Worm (Caenorhabditis elegans): Measurements from ENCODE around the gene T16H12.3.

T16H12.3 gene

ce11 chrIII:10040013-10040412 is 43.1 kb downstream of the T16H12.3 start, which contains the start of gene T16G12.7:
Gene T16G12.7, minus strand, starts transcription at chrIII:10040113.
- TF ChIP-seq zfh-2 (GFP tag; conservative IDR thresholded peaks at IDR 0.05) = no peak
- TF ChIP-seq pha-4 (tag; optimal IDR thresholded peaks at IDR 0.05) = no peak
- TF ChIP-seq lin-35 (GFP tag; optimal IDR thresholded peaks at IDR 0.05) = no peak
- no peak for TF ChIP-seq B0261.1 (tag; optimal IDR thresholded peaks at IDR 0.05)
- no peak for TF ChIP-seq ceh-79 (tag; optimal IDR thresholded peaks at IDR 0.05)

DNA sequence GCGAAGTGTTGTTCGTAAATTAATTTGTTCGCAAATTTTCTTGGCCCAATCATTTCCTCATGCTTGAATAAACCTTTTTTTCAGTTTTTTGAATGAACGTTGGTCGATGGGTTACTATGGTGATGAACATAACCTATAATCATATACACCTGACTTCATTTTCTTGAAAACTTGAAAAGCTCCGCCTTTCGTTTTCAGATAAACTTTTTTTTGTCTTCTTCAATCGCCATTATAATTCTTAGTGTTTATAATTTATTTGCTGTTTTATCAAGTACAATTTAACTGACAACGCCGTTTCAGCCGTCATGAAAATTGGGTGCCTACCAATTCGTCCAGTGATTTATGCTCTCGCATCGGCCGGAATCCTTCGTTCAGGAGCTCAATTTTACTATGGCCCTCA is 45.9 kb downstream of the T16H12.3 start, which contains the start of gene M04D8.7:
TSS of gene M04D8.7 (plus strand) at position 301 of the 400 bp plus-strand sequence.
- TF ChIP-seq F37B4.10 (GFP tag; IDR thresholded peaks at IDR 0.05) (no peak), let-607 (tag; optimal IDR thresholded peaks at IDR 0.05) (no peak), ZK185.1 (tag; optimal IDR thresholded peaks at IDR 0.05; ENCODE audit: poor library complexity, severe bottlenecking) (no peak), F33H1.4 (GFP tag; IDR thresholded peaks at IDR 0.05) (no peak), madf-8 (GFP tag; conservative IDR thresholded peaks at IDR 0.05) (no peak), zim-3 (tag; optimal IDR thresholded peaks at IDR 0.05) (no peak), unc-62 (GFP tag; optimal IDR thresholded peaks at IDR 0.05) (no peak), F52B5.7 (tag; optimal IDR thresholded peaks at IDR 0.05) (no peak), cebp-1 (GFP tag; IDR thresholded peaks at IDR 0.05) (no peak), cebp-1 (tag; optimal IDR thresholded peaks at IDR 0.05) (no peak), ccch-3 (GFP tag; optimal IDR thresholded peaks at IDR 0.05) (no peak), rcor-1 (GFP tag; IDR thresholded peaks at IDR 0.05) (no peak), egrh-3 (GFP tag; IDR thresholded peaks at IDR 0.05) (no peak), ceh-91 (GFP tag; IDR thresholded peaks at IDR 0.05) (no peak), lsy-27 (tag; optimal IDR thresholded peaks at IDR 0.05; ENCODE audit: borderline replicate concordance, insufficient read depth) (no peak), nhr-120 (GFP tag; IDR thresholded peaks at IDR 0.05) (no peak), ekl-4 (GFP tag; IDR thresholded peaks at IDR 0.05) (no peak), hmg-20 (GFP tag; IDR thresholded peaks at IDR 0.05) (no peak)

DNA sequence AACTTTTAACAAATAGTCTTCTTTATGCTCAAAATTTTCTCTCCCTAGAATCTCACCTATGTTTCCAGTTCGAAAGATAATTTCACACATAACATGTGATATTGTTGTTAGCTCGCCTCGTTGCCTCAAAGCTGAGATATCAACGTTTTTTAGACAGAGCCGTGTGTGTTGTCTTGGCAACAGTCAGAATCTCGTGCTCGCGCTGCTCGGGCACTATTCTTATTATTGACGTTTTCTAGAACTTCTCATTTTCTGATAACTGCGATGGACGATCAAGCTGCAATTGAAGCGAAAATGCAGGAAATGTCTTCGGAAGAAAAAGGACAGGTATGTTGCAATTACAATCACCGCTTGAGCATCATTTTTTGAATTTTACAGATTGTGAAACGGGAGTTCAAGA is 47.3 kb downstream of the T16H12.3 start, which contains the start of gene xbx-3:
TSS of gene xbx-3 (plus strand) at position 163 of the 400 bp plus-strand sequence.
- TF ChIP-seq Y53G8AR.9 (GFP tag; conservative IDR thresholded peaks at IDR 0.05) = no peak
- no peak for TF ChIP-seq C06A6.2 (GFP tag; conservative IDR thresholded peaks at IDR 0.05)
- TF ChIP-seq ceh-79 (tag; optimal IDR thresholded peaks at IDR 0.05) = no peak
- no peak for TF ChIP-seq nhr-90 (tag; optimal IDR thresholded peaks at IDR 0.05)
- TF ChIP-seq unc-130 (GFP tag; optimal IDR thresholded peaks at IDR 0.05) = no peak
- no peak for TF ChIP-seq bed-2 (GFP tag; IDR thresholded peaks at IDR 0.05)
- no peak for TF ChIP-seq ztf-26 (tag; optimal IDR thresholded peaks at IDR 0.05)
- no peak for TF ChIP-seq mcd-1 (GFP tag; IDR thresholded peaks at IDR 0.05)
- no peak for TF ChIP-seq repo-1 (tag; optimal IDR thresholded peaks at IDR 0.05)
- no peak for TF ChIP-seq T07F8.4 (tag; optimal IDR thresholded peaks at IDR 0.05)
- TF ChIP-seq Y53F4B.3 (GFP tag; IDR thresholded peaks at IDR 0.05) = no peak
- TF ChIP-seq dpff-1 (tag; optimal IDR thresholded peaks at IDR 0.05) = no peak

DNA sequence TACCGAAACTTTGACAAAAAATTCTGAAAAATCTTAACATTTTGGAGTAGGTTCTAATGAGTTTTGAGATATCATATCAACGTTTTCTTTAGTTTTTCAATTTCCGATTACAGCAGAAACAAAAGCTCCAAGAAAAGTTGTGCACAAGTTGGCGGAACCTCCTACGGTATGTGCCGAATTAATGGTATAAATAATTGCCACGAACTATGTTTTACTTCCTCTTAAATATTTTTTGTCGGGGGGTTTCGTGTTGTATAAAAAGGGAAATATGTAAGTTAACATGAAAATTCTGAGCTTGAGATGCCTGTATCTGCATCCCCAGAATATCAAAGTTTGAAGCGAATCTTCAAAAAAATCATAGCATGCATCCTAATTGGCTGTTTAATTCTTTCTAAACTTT is 49.2 kb downstream of the T16H12.3 start, which contains the start of gene M04D8.8:
TSS of gene M04D8.8 (plus strand) at position 301 of the 400 bp plus-strand sequence.
- no peak for TF ChIP-seq lin-26 (GFP tag; IDR thresholded peaks at IDR 0.05)
- no peak for TF ChIP-seq ama-1 (optimal IDR thresholded peaks at IDR 0.05)
- TF ChIP-seq ama-1 (GFP tag; optimal IDR thresholded peaks at IDR 0.05) = no peak
- TF ChIP-seq F55B11.4 (tag; optimal IDR thresholded peaks at IDR 0.05; ENCODE audit: borderline replicate concordance, insufficient read depth) = no peak
- TF ChIP-seq snpc-4 (GFP tag; optimal IDR thresholded peaks at IDR 0.05) = no peak
- TF ChIP-seq snpc-4 (tag; optimal IDR thresholded peaks at IDR 0.05) = no peak
- no peak for TF ChIP-seq ceh-79 (tag; optimal IDR thresholded peaks at IDR 0.05)
- no peak for TF ChIP-seq madf-3 (GFP tag; IDR thresholded peaks at IDR 0.05)
- TF ChIP-seq K11D2.4 (GFP tag; IDR thresholded peaks at IDR 0.05) = no peak
- TF ChIP-seq Y95B8A.8 (GFP tag; IDR thresholded peaks at IDR 0.05) = no peak
- TF ChIP-seq nfya-2 (GFP tag; IDR thresholded peaks at IDR 0.05) = no peak

Measured in whole organism, young adult.